Fruit fly (Drosophila melanogaster) whole organism, embryonic: ENCODE measurements around the gene Cypl.
A peak's percentile ranks its signal among the peaks of the same experiment; 100 is the strongest.

Experiments
- Abd-B ChIP-seq: fragments of 200-800 bp; sonication (Bioruptor generic); optimal IDR thresholded peaks from 2 replicates; lab custom pipeline; 2018; ENCODE audit warnings: missing biosample characterization, mild to moderate bottlenecking, missing genetic modification characterization, moderate library complexity
- Atf-2 ChIP-seq: fragments of 200-800 bp; sonication (Bioruptor generic); optimal IDR thresholded peaks from 2 replicates; lab custom pipeline; 2016; ENCODE audit warnings: missing biosample characterization, missing genetic modification characterization
- Bgb ChIP-seq: fragments of 200-800 bp; sonication (Bioruptor generic); IDR thresholded peaks from 2 replicates; pipeline ENCODE4 v1.3.6; 2022; ENCODE audit warnings: missing biosample characterization, missing genetic modification characterization; ENCODE audit not compliant: partially characterized antibody
- C15 ChIP-seq: fragments of 200-800 bp; sonication (Bioruptor generic); IDR thresholded peaks from 3 replicates; pipeline ENCODE4 v1.3.6; 2022; ENCODE audit warnings: missing biosample characterization, missing genetic modification characterization
- CG10654 ChIP-seq: fragments of 200-800 bp; sonication (Bioruptor generic); optimal IDR thresholded peaks from 2 replicates; lab custom pipeline; 2016; ENCODE audit warnings: missing biosample characterization, missing genetic modification characterization
- CG11696 ChIP-seq: fragments of 200-800 bp; sonication (Bioruptor generic); IDR thresholded peaks from 2 replicates; pipeline ENCODE4 v1.3.6; 2022; ENCODE audit warnings: missing biosample characterization, missing genetic modification characterization
- CG11723 ChIP-seq: fragments of 200-800 bp; sonication (Bioruptor generic); optimal IDR thresholded peaks from 2 replicates; lab custom pipeline; 2017; ENCODE audit warnings: missing biosample characterization, mild to moderate bottlenecking, missing genetic modification characterization
- CG14050 ChIP-seq: fragments of 200-800 bp; sonication (Bioruptor generic); IDR thresholded peaks from 3 replicates; pipeline ENCODE4 v1.3.6; 2022; ENCODE audit warnings: missing biosample characterization, missing genetic modification characterization
- CG15011 ChIP-seq: fragments of 200-800 bp; sonication (Bioruptor generic); optimal IDR thresholded peaks from 3 replicates; lab custom pipeline; 2018; ENCODE audit warnings: missing biosample characterization, mild to moderate bottlenecking, missing genetic modification characterization
- CG15696 ChIP-seq: fragments of 200-800 bp; sonication (Bioruptor generic); optimal IDR thresholded peaks from 2 replicates; lab custom pipeline; 2019; ENCODE audit warnings: missing biosample characterization, mild to moderate bottlenecking, missing genetic modification characterization, moderate library complexity
- CG17802 ChIP-seq: fragments of 200-800 bp; sonication (Bioruptor generic); optimal IDR thresholded peaks from 2 replicates; lab custom pipeline; 2018; ENCODE audit warnings: missing biosample characterization, mild to moderate bottlenecking, missing genetic modification characterization, moderate library complexity
- CG1832 ChIP-seq: fragments of 200-800 bp; sonication (Bioruptor generic); optimal IDR thresholded peaks from 2 replicates; lab custom pipeline; 2017; ENCODE audit warnings: missing biosample characterization, mild to moderate bottlenecking, missing genetic modification characterization, inconsistent platforms
- CG18476 ChIP-seq: fragments of 200-800 bp; sonication (Bioruptor generic); optimal IDR thresholded peaks from 2 replicates; lab custom pipeline; 2016; ENCODE audit warnings: missing biosample characterization, mild to moderate bottlenecking, missing genetic modification characterization
- CG2116 ChIP-seq: fragments of 200-800 bp; sonication (Bioruptor generic); optimal IDR thresholded peaks from 3 replicates; lab custom pipeline; 2018; ENCODE audit warnings: missing biosample characterization, mild to moderate bottlenecking, missing genetic modification characterization
- CG32532 ChIP-seq: fragments of 200-800 bp; sonication (Bioruptor generic); IDR thresholded peaks from 2 replicates; pipeline ENCODE4 v1.3.6; 2022; ENCODE audit warnings: missing biosample characterization, missing genetic modification characterization
- CG32772 ChIP-seq: fragments of 200-800 bp; sonication (Bioruptor generic); IDR thresholded peaks from 2 replicates; pipeline ENCODE4 v1.3.6; 2022; ENCODE audit warnings: missing biosample characterization, missing genetic modification characterization
- CG34376 ChIP-seq: fragments of 200-800 bp; sonication (Bioruptor generic); optimal IDR thresholded peaks from 2 replicates; lab custom pipeline; 2018; ENCODE audit warnings: missing biosample characterization, mild to moderate bottlenecking, missing genetic modification characterization
- CG3726 ChIP-seq: fragments of 200-800 bp; sonication (Bioruptor generic); IDR thresholded peaks from 3 replicates; pipeline ENCODE4, ENCODE4 v1.3.6; 2022; ENCODE audit warnings: missing biosample characterization, missing genetic modification characterization
- CG4360 ChIP-seq: fragments of 200-800 bp; sonication (Bioruptor generic); IDR thresholded peaks from 2 replicates; pipeline ENCODE4 v1.3.6; 2022; ENCODE audit warnings: missing biosample characterization, missing genetic modification characterization
- CG4730 ChIP-seq: fragments of 200-800 bp; sonication (Bioruptor generic); IDR thresholded peaks from 2 replicates; pipeline ENCODE4 v1.3.6; 2022; ENCODE audit warnings: missing biosample characterization, missing genetic modification characterization
- CG6683 ChIP-seq: fragments of 200-800 bp; sonication (Bioruptor generic); optimal IDR thresholded peaks from 2 replicates; lab custom pipeline; 2017; ENCODE audit warnings: missing biosample characterization, mild to moderate bottlenecking, missing genetic modification characterization, missing genetic modification reagents
- CG9876 ChIP-seq: fragments of 200-800 bp; sonication (Bioruptor generic); optimal IDR thresholded peaks from 2 replicates; lab custom pipeline; 2016; ENCODE audit warnings: missing biosample characterization, missing genetic modification characterization
- E2f1 ChIP-seq: fragments of 200-800 bp; sonication (Bioruptor generic); IDR thresholded peaks from 2 replicates; pipeline ENCODE4 v1.3.6; 2022; ENCODE audit warnings: missing biosample characterization, missing genetic modification characterization
- E2f2 ChIP-seq: fragments of 200-800 bp; sonication (Bioruptor generic); IDR thresholded peaks from 2 replicates; pipeline ENCODE4 v1.3.6; 2022; ENCODE audit warnings: missing biosample characterization, missing genetic modification characterization
- Lhr ChIP-seq: fragments of 200-800 bp; sonication (Bioruptor generic); optimal IDR thresholded peaks from 3 replicates; lab custom pipeline; 2017; ENCODE audit warnings: mild to moderate bottlenecking, missing biosample characterization, missing genetic modification reagents, missing genetic modification characterization
- Meics ChIP-seq: fragments of 200-800 bp; sonication (Bioruptor generic); optimal IDR thresholded peaks from 2 replicates; lab custom pipeline; 2017; ENCODE audit warnings: missing biosample characterization, mild to moderate bottlenecking, missing genetic modification characterization
- Neu2 ChIP-seq: fragments of 200-800 bp; sonication (Bioruptor generic); optimal IDR thresholded peaks from 3 replicates; lab custom pipeline; 2016; ENCODE audit warnings: missing biosample characterization, missing genetic modification characterization, borderline replicate concordance
- Nf-YB ChIP-seq: fragments of 200-800 bp; sonication (Bioruptor generic); optimal IDR thresholded peaks from 3 replicates; lab custom pipeline; 2019; ENCODE audit warnings: missing biosample characterization, mild to moderate bottlenecking, missing genetic modification characterization, moderate library complexity
- Poxn ChIP-seq: fragments of 200-800 bp; sonication (Bioruptor generic); IDR thresholded peaks from 2 replicates; pipeline ENCODE4 v1.3.6; 2022; ENCODE audit warnings: missing biosample characterization, missing genetic modification characterization
- Side ChIP-seq: fragments of 200-800 bp; sonication (Bioruptor generic); optimal IDR thresholded peaks from 2 replicates; lab custom pipeline; 2016; ENCODE audit warnings: missing biosample characterization, missing genetic modification characterization
- Sox100B ChIP-seq: fragments of 200-800 bp; sonication (Bioruptor generic); optimal IDR thresholded peaks from 3 replicates; lab custom pipeline; 2018; ENCODE audit warnings: missing biosample characterization, mild to moderate bottlenecking, missing genetic modification characterization
- TFAM ChIP-seq: fragments of 200-800 bp; sonication (Bioruptor generic); optimal IDR thresholded peaks from 2 replicates; lab custom pipeline; 2017; ENCODE audit warnings: missing biosample characterization, missing genetic modification characterization, inconsistent platforms
- Trl ChIP-seq, 3 experiments: fragments of >200 bp in 2 of 3; fragments of 200-800 bp in 1 of 3; sonication (Bioruptor generic) in 1 of 3; optimal IDR thresholded peaks; 2 replicates in 1 of 3; 3 replicates in 2 of 3; lab custom pipeline; 2016 to 2017; ENCODE audit warnings: missing biosample characterization in 1 of 3, missing genetic modification characterization in 1 of 3
- YL-1 ChIP-seq: fragments of 200-800 bp; sonication (Bioruptor generic); optimal IDR thresholded peaks from 3 replicates; lab custom pipeline; 2017; ENCODE audit warnings: missing biosample characterization, mild to moderate bottlenecking, missing genetic modification characterization
- abd-A ChIP-seq: fragments of 200-800 bp; sonication (Bioruptor generic); optimal IDR thresholded peaks from 3 replicates; lab custom pipeline; 2019; ENCODE audit warnings: missing biosample characterization, mild to moderate bottlenecking, missing genetic modification characterization, moderate library complexity
- az2 ChIP-seq: fragments of 200-800 bp; sonication (Bioruptor generic); optimal IDR thresholded peaks from 3 replicates; lab custom pipeline; 2016; ENCODE audit warnings: missing biosample characterization, missing genetic modification characterization
- dimm ChIP-seq: fragments of 200-800 bp; sonication (Bioruptor generic); IDR thresholded peaks from 2 replicates; pipeline ENCODE4 v1.3.6; 2022; ENCODE audit warnings: missing biosample characterization, missing genetic modification characterization
- ewg ChIP-seq: fragments of 200-800 bp; sonication (Bioruptor generic); optimal IDR thresholded peaks from 3 replicates; lab custom pipeline; 2017; ENCODE audit warnings: mild to moderate bottlenecking, missing biosample characterization, missing genetic modification reagents, missing genetic modification characterization
- grau ChIP-seq: fragments of 200-800 bp; optimal IDR thresholded peaks from 3 replicates; lab custom pipeline; 2019; ENCODE audit warnings: missing biosample characterization, mild to moderate bottlenecking, missing genetic modification characterization, moderate library complexity
- gsb ChIP-seq: fragments of 200-800 bp; sonication (Bioruptor generic); IDR thresholded peaks from 2 replicates; pipeline ENCODE4 v1.3.6; 2022; ENCODE audit warnings: missing biosample characterization, missing genetic modification characterization
- knrl ChIP-seq: fragments of 200-800 bp; sonication (Bioruptor generic); IDR thresholded peaks from 3 replicates; pipeline ENCODE4 v1.3.6; 2022; ENCODE audit warnings: missing biosample characterization, missing genetic modification characterization; ENCODE audit not compliant: partially characterized antibody
- lilli ChIP-seq: fragments of 200-800 bp; sonication (Bioruptor generic); optimal IDR thresholded peaks from 3 replicates; lab custom pipeline; 2016; ENCODE audit warnings: missing biosample characterization, missing genetic modification characterization
- mirr ChIP-seq: fragments of 200-800 bp; sonication (Bioruptor generic); optimal IDR thresholded peaks from 3 replicates; lab custom pipeline; 2018; ENCODE audit warnings: missing biosample characterization, mild to moderate bottlenecking, missing genetic modification characterization
- pnt ChIP-seq: fragments of 200-800 bp; sonication (Bioruptor generic); optimal IDR thresholded peaks from 3 replicates; lab custom pipeline; 2016; ENCODE audit warnings: missing biosample characterization, missing genetic modification characterization
- rib ChIP-seq: fragments of 200-800 bp; sonication (Bioruptor generic); IDR thresholded peaks from 2 replicates; pipeline ENCODE4 v1.3.6; 2022; ENCODE audit warnings: missing biosample characterization, missing genetic modification characterization
- shn ChIP-seq: fragments of 200-800 bp; sonication (Bioruptor generic); optimal IDR thresholded peaks from 3 replicates; lab custom pipeline; 2016; ENCODE audit warnings: missing biosample characterization, missing genetic modification characterization
- tin ChIP-seq: fragments of 200-800 bp; sonication (Bioruptor generic); optimal IDR thresholded peaks from 3 replicates; lab custom pipeline; 2016; ENCODE audit warnings: missing biosample characterization, missing genetic modification characterization
- tll ChIP-seq, 2 experiments: fragments of 200-800 bp in 1 of 2; fragments of >200 bp in 1 of 2; sonication (Bioruptor generic) in 1 of 2; optimal IDR thresholded peaks; 2 replicates each; lab custom pipeline; 2017 to 2019; ENCODE audit warnings: missing biosample characterization in 2 of 2, missing genetic modification characterization in 2 of 2, mild to moderate bottlenecking in 1 of 2, moderate library complexity in 1 of 2
- unc-4 ChIP-seq: fragments of 200-800 bp; sonication (Bioruptor generic); IDR thresholded peaks from 2 replicates; pipeline ENCODE4 v1.3.6; 2022; ENCODE audit warnings: missing biosample characterization, missing genetic modification characterization; ENCODE audit not compliant: partially characterized antibody
- vfl ChIP-seq: fragments of 200-800 bp; sonication (Bioruptor generic); optimal IDR thresholded peaks from 2 replicates; lab custom pipeline; 2016; ENCODE audit warnings: missing biosample characterization, missing genetic modification characterization

Gene Cypl

dm6 chr3L:516948-517599, 25.7 kb downstream of the Cypl start (continued):
- TF ChIP-seq vfl (GFP tag; lab: Kevin White, UChicago) (no peak), CG15011 (no peak), mirr (GFP tag; lab: Kevin White, UChicago) (no peak), CG4360 (GFP tag; lab: Robert Waterston, UW) (0 out of 2 replicates have a peak, but pooled peaks have one; percentile 22), CG11696 (no peak), CG17802 (peak; percentile 19), unc-4 (GFP tag; lab: Robert Waterston, UW) (no peak), Lhr (GFP tag; lab: Kevin White, UChicago) (no peak), pnt (GFP tag; lab: Kevin White, UChicago) (no peak), CG14050 (GFP tag; lab: Robert Waterston, UW) (no peak), lilli (no peak), CG18476 (no peak), Trl (optimal IDR thresholded peaks at IDR 0.05; lab: Kevin White, UChicago) (no peak), Trl (GFP tag; optimal IDR thresholded peaks at IDR 0.05; lab: Kevin White, UChicago) (no peak), Poxn (no peak), CG32772 (GFP tag; lab: Robert Waterston, UW) (peak; percentile 43; the same call in 1 of the 2 replicates), grau (tag; lab: Kevin White, UChicago) (peak; percentile 14), az2 (GFP tag; lab: Kevin White, UChicago) (peak; percentile 16), CG11723 (GFP tag; lab: Kevin White, UChicago) (no peak), Sox100B (GFP tag; lab: Kevin White, UChicago) (peak; percentile 52), tin (GFP tag; lab: Kevin White, UChicago) (peak; percentile 16), Side (GFP tag; lab: Kevin White, UChicago) (no peak), CG6683 (GFP tag; lab: Kevin White, UChicago) (no peak), Neu2 (GFP tag; lab: Kevin White, UChicago) (no peak), tll (GFP tag; optimal IDR thresholded peaks at IDR 0.05; lab: Kevin White, UChicago) (no peak), CG9876 (GFP tag; lab: Kevin White, UChicago) (no peak), CG15696 (tag; lab: Kevin White, UChicago) (no peak), Atf-2 (GFP tag; lab: Kevin White, UChicago) (no peak), CG3726 (no peak), gsb (GFP tag; lab: Robert Waterston, UW) (no peak), C15 (GFP tag; lab: Robert Waterston, UW) (no peak), Bgb (GFP tag; lab: Robert Waterston, UW) (no peak), ewg (GFP tag; lab: Kevin White, UChicago) (peak; percentile 32), Abd-B (GFP tag; lab: Kevin White, UChicago) (no peak), shn (GFP tag; lab: Kevin White, UChicago) (no peak), abd-A (no peak), CG4730 (GFP tag; lab: Robert Waterston, UW) (no peak), E2f2 (GFP tag; lab: Robert Waterston, UW) (no peak), Meics (GFP tag; lab: Kevin White, UChicago) (no peak), E2f1 (GFP tag; lab: Robert Waterston, UW) (peak; percentile 39; the same call in 1 of the 2 replicates), CG34376 (GFP tag; lab: Kevin White, UChicago) (no peak), CG2116 (no peak), rib (GFP tag; lab: Robert Waterston, UW) (no peak), YL-1 (no peak), dimm (GFP tag; lab: Robert Waterston, UW) (0 out of 2 replicates have a peak, but pooled peaks have one; percentile 14), TFAM (GFP tag; lab: Kevin White, UChicago) (no peak), CG32532 (GFP tag; lab: Robert Waterston, UW) (no peak), knrl (no peak), CG10654 (GFP tag; lab: Kevin White, UChicago) (no peak), Nf-YB (GFP tag; lab: Kevin White, UChicago) (no peak), CG1832 (GFP tag; lab: Kevin White, UChicago) (no peak)
